Worm (Caenorhabditis elegans) whole organism, midembryonic: Measurements from ENCODE around the gene btbd-10.

Experiments used
- T22C8.4 ChIP-seq: fragments of 200-800 bp; sonication (Bioruptor generic); IDR thresholded peaks from 2 replicates; pipeline ENCODE4 v1.3.6; 2022; ENCODE audit warnings: missing genetic modification characterization, missing compliant biosample characterization
- klf-2 ChIP-seq: fragments of 200-800 bp; sonication (Bioruptor generic); conservative IDR thresholded peaks from 2 replicates; pipeline ENCODE4 v1.3.6; 2022; ENCODE audit warnings: missing genetic modification reagents, missing genetic modification characterization, missing compliant biosample characterization
- med-1 ChIP-seq: sonication (generic microtip); optimal IDR thresholded peaks from 2 replicates; lab custom pipeline; 2017; ENCODE audit warnings: missing genetic modification characterization, mild to moderate bottlenecking, missing compliant biosample characterization, antibody characterized with exemption, missing genetic modification reagents; ENCODE audit not compliant: insufficient read depth
- tab-1 ChIP-seq: fragments of 200-800 bp; sonication (Bioruptor generic); IDR thresholded peaks from 2 replicates; pipeline ENCODE4 v1.3.6; 2022; ENCODE audit warnings: missing genetic modification characterization, missing compliant biosample characterization
- ztf-23 ChIP-seq: fragments of 200-800 bp; sonication (Bioruptor generic); IDR thresholded peaks from 2 replicates; pipeline ENCODE4 v1.3.6; 2022; ENCODE audit warnings: missing genetic modification reagents, missing genetic modification characterization, missing compliant biosample characterization

DNA sequence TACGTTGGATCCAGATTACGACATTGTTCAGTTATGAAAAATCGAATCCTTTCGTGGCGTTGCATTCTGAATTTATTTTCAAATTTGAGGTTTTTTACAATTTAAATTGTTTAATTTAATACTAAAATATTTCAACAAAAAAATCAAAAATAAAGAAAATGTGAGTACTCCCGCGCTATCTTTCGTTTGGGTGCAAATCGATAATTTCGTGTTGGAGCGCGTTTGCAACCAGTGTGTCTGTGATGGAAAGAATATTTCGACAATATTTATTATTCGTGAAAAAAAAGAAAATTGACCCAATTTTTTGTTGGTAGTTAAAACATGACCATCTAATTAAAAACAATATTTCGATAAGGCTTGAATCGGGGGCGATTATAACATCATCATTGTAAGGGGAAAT is 2.8 kb upstream of the btbd-10 start, which contains the start of gene R05F9.9:
- no peak for TF ChIP-seq med-1 (GFP tag; lab: Kevin White, UChicago)
- no peak for TF ChIP-seq klf-2
- TF ChIP-seq tab-1 (GFP tag; lab: Robert Waterston, UW): no peak
- no peak for TF ChIP-seq ztf-23
- peak; percentile 80 for TF ChIP-seq T22C8.4 (GFP tag; lab: Robert Waterston, UW)
